Fruit fly (Drosophila melanogaster): ENCODE results near the gene VhaM9.7-a.

Gene VhaM9.7-a

dm6 chr3L:4272167-4272773 is 9.8 kb downstream of the VhaM9.7-a start (continued):
- TF ChIP-seq dmrt99B (tag; optimal IDR thresholded peaks at IDR 0.05) (no peak), CHES-1-like (GFP tag; optimal IDR thresholded peaks at IDR 0.05) (no peak), slp2 (GFP tag; optimal IDR thresholded peaks at IDR 0.05) (no peak), CG4360 (GFP tag; IDR thresholded peaks at IDR 0.05) (no peak), fd102C (GFP tag; optimal IDR thresholded peaks at IDR 0.05) (peak; percentile 15), otp (GFP tag; IDR thresholded peaks at IDR 0.05) (peak; percentile 59; the same call in 1 of the 3 replicates), pzg (GFP tag; optimal IDR thresholded peaks at IDR 0.05) (no peak), Dref (GFP tag; IDR thresholded peaks at IDR 0.05) (no peak), Six4 (GFP tag; optimal IDR thresholded peaks at IDR 0.05) (no peak), trh (GFP tag; optimal IDR thresholded peaks at IDR 0.05) (no peak), CG18619 (GFP tag; optimal IDR thresholded peaks at IDR 0.05) (peak; percentile 14), gsb-n (tag; optimal IDR thresholded peaks at IDR 0.05) (no peak), kay (GFP tag; optimal IDR thresholded peaks at IDR 0.05) (no peak), slbo (GFP tag; IDR thresholded peaks at IDR 0.05) (no peak), Ssrp (tag; optimal IDR thresholded peaks at IDR 0.05) (no peak), knrl (GFP tag; IDR thresholded peaks at IDR 0.05; ENCODE audit: partially characterized antibody) (no peak), MESR4 (GFP tag; optimal IDR thresholded peaks at IDR 0.05) (no peak), CG4730 (GFP tag; IDR thresholded peaks at IDR 0.05) (no peak), ranshi (GFP tag; IDR thresholded peaks at IDR 0.05) (no peak), Med (GFP tag) (peak; percentile 64), CG13424 (tag; optimal IDR thresholded peaks at IDR 0.05) (peak; percentile 13), kah (GFP tag; optimal IDR thresholded peaks at IDR 0.05) (no peak), corto (GFP tag; optimal IDR thresholded peaks at IDR 0.05) (no peak), CG17186 (GFP tag; optimal IDR thresholded peaks at IDR 0.05) (no peak), CG12942 (GFP tag; optimal IDR thresholded peaks at IDR 0.05) (no peak), MTF-1 (GFP tag; optimal IDR thresholded peaks at IDR 0.05; ENCODE audit: borderline replicate concordance) (peak; percentile 39), da (GFP tag; optimal IDR thresholded peaks at IDR 0.05) (no peak)

- TF ChIP-seq ab (GFP tag; optimal IDR thresholded peaks at IDR 0.05): no peak
- peak; percentile 42 for TF ChIP-seq trem (tag; optimal IDR thresholded peaks at IDR 0.05)
- TF ChIP-seq Atf3 (GFP tag; optimal IDR thresholded peaks at IDR 0.05): no peak
- TF ChIP-seq Hey (tag; optimal IDR thresholded peaks at IDR 0.05): no peak
- TF ChIP-seq bigmax (GFP tag; optimal IDR thresholded peaks at IDR 0.05): no peak
- peak; percentile 31 for TF ChIP-seq HmgZ (tag; optimal IDR thresholded peaks at IDR 0.05)
- peak; percentile 84 for TF ChIP-seq sens (GFP tag)
- no peak for TF ChIP-seq CG11456 (GFP tag; IDR thresholded peaks at IDR 0.05)
- TF ChIP-seq ase (GFP tag; IDR thresholded peaks at IDR 0.05): no peak
- no peak for TF ChIP-seq sc (optimal IDR thresholded peaks at IDR 0.05)
- no peak for TF ChIP-seq sc (GFP tag; optimal IDR thresholded peaks at IDR 0.05)
- TF ChIP-seq CG15514 (GFP tag; optimal IDR thresholded peaks at IDR 0.05): peak; percentile 51
- TF ChIP-seq CG4617 (GFP tag; optimal IDR thresholded peaks at IDR 0.05; ENCODE audit: borderline replicate concordance): peak; percentile 43
- no peak for TF ChIP-seq sqz (GFP tag; optimal IDR thresholded peaks at IDR 0.05)
- peak; percentile 91 for TF ChIP-seq Dp (GFP tag; optimal IDR thresholded peaks at IDR 0.05)
- no peak for TF ChIP-seq nom (GFP tag; optimal IDR thresholded peaks at IDR 0.05)
- TF ChIP-seq Med (GFP tag): peak; percentile 55
- peak; percentile 84 for TF ChIP-seq CG9797 (GFP tag; optimal IDR thresholded peaks at IDR 0.05)
- TF ChIP-seq CG12391 (tag; optimal IDR thresholded peaks at IDR 0.05): no peak
- TF ChIP-seq kah (GFP tag; optimal IDR thresholded peaks at IDR 0.05): peak; percentile 88
- no peak for TF ChIP-seq Fer3 (tag; optimal IDR thresholded peaks at IDR 0.05)
- no peak for TF ChIP-seq CG10462 (GFP tag; optimal IDR thresholded peaks at IDR 0.05)
- TF ChIP-seq E2f2 (GFP tag; IDR thresholded peaks at IDR 0.05): peak; percentile 95
- no peak for TF ChIP-seq ttk (GFP tag; IDR thresholded peaks at IDR 0.05)
- peak; percentile 16 for TF ChIP-seq CG8281 (tag; optimal IDR thresholded peaks at IDR 0.05)
- TF ChIP-seq CG4360 (GFP tag; IDR thresholded peaks at IDR 0.05): peak; percentile 90
- no peak for TF ChIP-seq CG11247 (GFP tag; IDR thresholded peaks at IDR 0.05)
- peak; percentile 19 for TF ChIP-seq Sin3A (optimal IDR thresholded peaks at IDR 0.05)
Observed at dm6 chr3L:4277796-4278195, 15.3 kb downstream of the VhaM9.7-a start, which contains the start of gene Ctl1. Gene Ctl1, plus strand, starts transcription at chr3L:4277962.
